Fruit fly (Drosophila melanogaster) whole organism, embryonic: ENCODE data around the gene Xport-B.

ENCODE experiments used
- Abd-B ChIP-seq: fragments of 200-800 bp; sonication (Bioruptor generic); optimal IDR thresholded peaks from 2 replicates; lab custom pipeline; 2018; ENCODE audit warnings: missing biosample characterization, mild to moderate bottlenecking, missing genetic modification characterization, moderate library complexity
- Adf1 ChIP-seq: fragments of 200-800 bp; sonication (Bioruptor generic); IDR thresholded peaks from 2 replicates; pipeline ENCODE4 v1.3.6; 2022; ENCODE audit warnings: missing biosample characterization, missing genetic modification characterization
- Antp ChIP-seq: fragments of 200-800 bp; sonication (Bioruptor generic); optimal IDR thresholded peaks from 3 replicates; lab custom pipeline; 2016; ENCODE audit warnings: missing biosample characterization, missing genetic modification characterization
- BtbVII ChIP-seq: fragments of 200-800 bp; sonication (Bioruptor generic); optimal IDR thresholded peaks from 3 replicates; lab custom pipeline; 2017; ENCODE audit warnings: missing biosample characterization, mild to moderate bottlenecking, missing genetic modification characterization
- CG1024 ChIP-seq: fragments of 200-800 bp; sonication (Bioruptor generic); IDR thresholded peaks from 2 replicates; pipeline ENCODE4 v1.3.6; 2022; ENCODE audit warnings: missing biosample characterization, missing genetic modification characterization
- CG10979 ChIP-seq: fragments of 200-800 bp; sonication (Bioruptor generic); optimal IDR thresholded peaks from 2 replicates; lab custom pipeline; 2018; ENCODE audit warnings: missing biosample characterization, mild to moderate bottlenecking, missing genetic modification characterization, moderate library complexity
- CG11085 ChIP-seq: fragments of 200-800 bp; sonication (Bioruptor generic); IDR thresholded peaks from 2 replicates; pipeline ENCODE4 v1.3.6; 2022; ENCODE audit warnings: missing biosample characterization, missing genetic modification characterization
- CG11398 ChIP-seq: fragments of 200-800 bp; sonication (Bioruptor generic); optimal IDR thresholded peaks from 2 replicates; lab custom pipeline; 2016; ENCODE audit warnings: missing biosample characterization, missing genetic modification characterization
- CG11456 ChIP-seq: fragments of 200-800 bp; sonication (Bioruptor generic); IDR thresholded peaks from 3 replicates; pipeline ENCODE4 v1.3.6; 2022; ENCODE audit warnings: missing biosample characterization, missing genetic modification characterization
- CG11723 ChIP-seq: fragments of 200-800 bp; sonication (Bioruptor generic); optimal IDR thresholded peaks from 2 replicates; lab custom pipeline; 2017; ENCODE audit warnings: missing biosample characterization, mild to moderate bottlenecking, missing genetic modification characterization
- CG13775 ChIP-seq: fragments of 200-800 bp; sonication (Bioruptor generic); optimal IDR thresholded peaks from 3 replicates; lab custom pipeline; 2017; ENCODE audit warnings: missing biosample characterization, mild to moderate bottlenecking, missing genetic modification characterization
- CG14050 ChIP-seq: fragments of 200-800 bp; sonication (Bioruptor generic); IDR thresholded peaks from 3 replicates; pipeline ENCODE4 v1.3.6; 2022; ENCODE audit warnings: missing biosample characterization, missing genetic modification characterization
- CG14710 ChIP-seq: fragments of 200-800 bp; sonication (Bioruptor generic); optimal IDR thresholded peaks from 3 replicates; lab custom pipeline; 2019; ENCODE audit warnings: missing biosample characterization, mild to moderate bottlenecking, missing genetic modification characterization, moderate library complexity
- CG16779 ChIP-seq: fragments of 200-800 bp; sonication (Bioruptor generic); IDR thresholded peaks from 2 replicates; pipeline ENCODE4 v1.3.6; 2022; ENCODE audit warnings: missing biosample characterization, missing genetic modification characterization
- CG16863 ChIP-seq: fragments of 200-800 bp; sonication (Bioruptor generic); optimal IDR thresholded peaks from 3 replicates; lab custom pipeline; 2016; ENCODE audit warnings: missing biosample characterization, missing genetic modification characterization
- CG30403 ChIP-seq: fragments of 200-800 bp; sonication (Bioruptor generic); optimal IDR thresholded peaks from 3 replicates; lab custom pipeline; 2016; ENCODE audit warnings: missing biosample characterization, missing genetic modification characterization
- CG4282 ChIP-seq: fragments of 200-800 bp; sonication (Bioruptor generic); optimal IDR thresholded peaks from 2 replicates; lab custom pipeline; 2016; ENCODE audit warnings: missing biosample characterization, missing genetic modification characterization
- CG4617 ChIP-seq: fragments of 200-800 bp; sonication (Bioruptor generic); optimal IDR thresholded peaks from 3 replicates; lab custom pipeline; 2016; ENCODE audit warnings: missing biosample characterization, missing genetic modification characterization, borderline replicate concordance
- CG7372 ChIP-seq: fragments of 200-800 bp; sonication (Bioruptor generic); IDR thresholded peaks from 2 replicates; pipeline ENCODE4 v1.3.6; 2022; ENCODE audit warnings: missing biosample characterization, missing genetic modification characterization
- CkIIα-i1 ChIP-seq: fragments of 200-800 bp; sonication (Bioruptor generic); IDR thresholded peaks from 2 replicates; pipeline ENCODE4 v1.3.6; 2022; ENCODE audit warnings: missing biosample characterization, missing genetic modification characterization
- Drgx ChIP-seq: fragments of 200-800 bp; sonication (Bioruptor generic); IDR thresholded peaks from 2 replicates; pipeline ENCODE4 v1.3.6; 2022; ENCODE audit warnings: missing biosample characterization, missing genetic modification characterization
- E2f2 ChIP-seq: fragments of 200-800 bp; sonication (Bioruptor generic); IDR thresholded peaks from 2 replicates; pipeline ENCODE4 v1.3.6; 2022; ENCODE audit warnings: missing biosample characterization, missing genetic modification characterization
- HLH3B ChIP-seq: fragments of 200-800 bp; sonication (Bioruptor generic); IDR thresholded peaks from 2 replicates; pipeline ENCODE4 v1.3.6; 2022; ENCODE audit warnings: missing biosample characterization, missing genetic modification characterization
- Hr3 ChIP-seq: fragments of 200-800 bp; sonication (Bioruptor generic); optimal IDR thresholded peaks from 3 replicates; lab custom pipeline; 2016; ENCODE audit warnings: missing biosample characterization, missing genetic modification characterization
- Mad ChIP-seq: fragments of 200-800 bp; sonication (Bioruptor generic); optimal IDR thresholded peaks from 2 replicates; lab custom pipeline; 2016; ENCODE audit warnings: missing biosample characterization, missing genetic modification characterization
- Mrtf ChIP-seq: fragments of 200-800 bp; sonication (Bioruptor generic); IDR thresholded peaks from 3 replicates; pipeline ENCODE4 v1.3.6; 2022; ENCODE audit warnings: missing biosample characterization, missing genetic modification characterization
- NFAT ChIP-seq: fragments of 200-800 bp; sonication (Bioruptor generic); IDR thresholded peaks from 2 replicates; pipeline ENCODE4 v1.3.6; 2022; ENCODE audit warnings: missing biosample characterization, missing genetic modification characterization
- Rfx ChIP-seq: fragments of 200-800 bp; sonication (Bioruptor generic); IDR thresholded peaks from 2 replicates; pipeline ENCODE4 v1.3.6; 2022; ENCODE audit warnings: missing biosample characterization, missing genetic modification characterization
- Rx ChIP-seq: fragments of 200-800 bp; sonication (Bioruptor generic); IDR thresholded peaks from 2 replicates; pipeline ENCODE4 v1.3.6; 2022; ENCODE audit warnings: missing biosample characterization, missing genetic modification characterization
- Six4 ChIP-seq: fragments of 200-800 bp; sonication (Bioruptor generic); optimal IDR thresholded peaks from 2 replicates; lab custom pipeline; 2016; ENCODE audit warnings: missing biosample characterization, missing genetic modification characterization
- TFAM ChIP-seq: fragments of 200-800 bp; sonication (Bioruptor generic); optimal IDR thresholded peaks from 2 replicates; lab custom pipeline; 2017; ENCODE audit warnings: missing biosample characterization, missing genetic modification characterization, inconsistent platforms
- Trl ChIP-seq, 3 experiments: fragments of >200 bp in 2 of 3; fragments of 200-800 bp in 1 of 3; sonication (Bioruptor generic) in 1 of 3; optimal IDR thresholded peaks; 2 replicates in 1 of 3; 3 replicates in 2 of 3; lab custom pipeline; 2016 to 2017; ENCODE audit warnings: missing biosample characterization in 1 of 3, missing genetic modification characterization in 1 of 3
- Xrp1 ChIP-seq: fragments of 200-800 bp; sonication (Bioruptor generic); IDR thresholded peaks from 2 replicates; pipeline ENCODE4 v1.3.6; 2022; ENCODE audit warnings: missing biosample characterization, missing genetic modification characterization
- ash1 ChIP-seq: fragments of 200-800 bp; sonication (Bioruptor generic); optimal IDR thresholded peaks from 2 replicates; lab custom pipeline; 2018; ENCODE audit warnings: missing biosample characterization, mild to moderate bottlenecking, missing genetic modification characterization
- chif ChIP-seq, 2 experiments: fragments of 200-800 bp; sonication (Bioruptor generic); optimal IDR thresholded peaks; 3 replicates each; lab custom pipeline; 2016; ENCODE audit warnings: missing biosample characterization in 2 of 2, missing genetic modification characterization in 2 of 2
- dan ChIP-seq: fragments of 200-800 bp; sonication (Bioruptor generic); IDR thresholded peaks from 2 replicates; pipeline ENCODE4 v1.3.6; 2022; ENCODE audit warnings: missing biosample characterization, missing genetic modification characterization
- eve ChIP-seq, 2 experiments: fragments of >200 bp; optimal IDR thresholded peaks; 2 replicates each; lab custom pipeline; 2017; ENCODE audit warnings: missing biosample characterization in 2 of 2, missing genetic modification characterization in 2 of 2
- eyg ChIP-seq: fragments of 200-800 bp; sonication (Bioruptor generic); optimal IDR thresholded peaks from 3 replicates; lab custom pipeline; 2016; ENCODE audit warnings: missing biosample characterization, missing genetic modification characterization
- gsb ChIP-seq: fragments of 200-800 bp; sonication (Bioruptor generic); IDR thresholded peaks from 2 replicates; pipeline ENCODE4 v1.3.6; 2022; ENCODE audit warnings: missing biosample characterization, missing genetic modification characterization
- kay ChIP-seq: fragments of 200-800 bp; sonication (Bioruptor generic); optimal IDR thresholded peaks from 2 replicates; lab custom pipeline; 2016; ENCODE audit warnings: missing biosample characterization, missing genetic modification characterization
- ken ChIP-seq: fragments of 200-800 bp; sonication (Bioruptor generic); IDR thresholded peaks from 3 replicates; pipeline ENCODE4 v1.3.6; 2022; ENCODE audit warnings: missing biosample characterization, missing genetic modification characterization
- kni ChIP-seq: fragments of 200-800 bp; sonication (Bioruptor generic); optimal IDR thresholded peaks from 3 replicates; lab custom pipeline; 2017; ENCODE audit warnings: mild to moderate bottlenecking, missing biosample characterization, missing genetic modification reagents, missing genetic modification characterization
- p53 ChIP-seq: fragments of 200-800 bp; sonication (Bioruptor generic); optimal IDR thresholded peaks from 2 replicates; lab custom pipeline; 2016; ENCODE audit warnings: missing biosample characterization, missing genetic modification characterization
- pros ChIP-seq: fragments of 200-800 bp; sonication (Bioruptor generic); optimal IDR thresholded peaks from 3 replicates; lab custom pipeline; 2019; ENCODE audit warnings: missing biosample characterization, mild to moderate bottlenecking, missing genetic modification characterization, moderate library complexity
- psq ChIP-seq: fragments of 200-800 bp; sonication (Bioruptor generic); optimal IDR thresholded peaks from 2 replicates; lab custom pipeline; 2017; ENCODE audit warnings: missing biosample characterization, missing genetic modification characterization
- repo ChIP-seq: fragments of 200-800 bp; sonication (Bioruptor generic); optimal IDR thresholded peaks from 2 replicates; lab custom pipeline; 2016; ENCODE audit warnings: missing biosample characterization, missing genetic modification characterization
- shn ChIP-seq: fragments of 200-800 bp; sonication (Bioruptor generic); optimal IDR thresholded peaks from 3 replicates; lab custom pipeline; 2016; ENCODE audit warnings: missing biosample characterization, missing genetic modification characterization
- stc ChIP-seq: fragments of 200-800 bp; sonication (Bioruptor generic); IDR thresholded peaks from 2 replicates; pipeline ENCODE4 v1.3.6; 2022; ENCODE audit warnings: missing biosample characterization, missing genetic modification characterization
- sug ChIP-seq: fragments of 200-800 bp; optimal IDR thresholded peaks from 2 replicates; lab custom pipeline; 2019; ENCODE audit warnings: missing biosample characterization, mild to moderate bottlenecking, missing genetic modification characterization, moderate library complexity
- z ChIP-seq: fragments of 200-800 bp; sonication (Bioruptor generic); IDR thresholded peaks from 3 replicates; pipeline ENCODE4 v1.3.6; 2022; ENCODE audit warnings: missing biosample characterization, missing genetic modification characterization

Xport-B gene

DNA sequence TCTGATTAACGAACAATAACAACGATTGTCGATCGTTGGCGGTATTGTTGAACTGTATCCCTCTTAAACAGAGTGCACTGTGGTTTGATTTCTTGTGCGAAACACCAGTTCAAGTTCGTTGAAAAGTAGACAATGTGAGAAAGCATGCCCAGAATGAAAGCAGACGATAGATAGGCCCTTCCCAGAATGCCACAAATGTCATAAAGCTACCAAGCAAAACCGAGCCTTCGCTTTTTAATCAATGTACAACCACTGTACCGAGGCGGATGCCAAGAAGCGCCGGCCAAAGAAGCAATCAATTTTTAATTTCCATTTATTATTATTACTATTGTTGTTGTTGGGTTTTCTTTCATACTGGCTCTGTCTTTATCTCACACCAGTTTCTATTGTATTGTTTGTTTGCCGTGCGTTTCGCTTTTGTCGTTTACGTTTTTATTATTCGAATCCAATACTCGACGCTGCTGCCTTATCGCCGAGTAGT is 6.3 kb downstream of the Xport-B start (continued):
- TF ChIP-seq CG11398 (GFP tag; lab: Kevin White, UChicago) (peak; percentile 51), ash1 (no peak), z (GFP tag; lab: Robert Waterston, UW) (no peak; the same call in 2 of the 3 replicates), dan (GFP tag; lab: Robert Waterston, UW) (no peak), Rx (peak; percentile 81), CG1024 (GFP tag; lab: Robert Waterston, UW) (peak; percentile 68; the same call in 1 of the 2 replicates), E2f2 (GFP tag; lab: Robert Waterston, UW) (peak; percentile 73), ken (GFP tag; lab: Robert Waterston, UW) (peak; percentile 87), chif (GFP tag; optimal IDR thresholded peaks at IDR 0.05; lab: Kevin White, UChicago) (peak; percentile 77 to 86), Six4 (GFP tag; lab: Kevin White, UChicago) (peak; percentile 79), CG11723 (GFP tag; lab: Kevin White, UChicago) (peak; percentile 38), CG11456 (GFP tag; lab: Robert Waterston, UW) (peak; percentile 87), CG14050 (peak; percentile 84), Rfx (GFP tag; lab: Robert Waterston, UW) (peak; percentile 93)
- TF ChIP-seq, all 482 proteins: peak for 377

DNA sequence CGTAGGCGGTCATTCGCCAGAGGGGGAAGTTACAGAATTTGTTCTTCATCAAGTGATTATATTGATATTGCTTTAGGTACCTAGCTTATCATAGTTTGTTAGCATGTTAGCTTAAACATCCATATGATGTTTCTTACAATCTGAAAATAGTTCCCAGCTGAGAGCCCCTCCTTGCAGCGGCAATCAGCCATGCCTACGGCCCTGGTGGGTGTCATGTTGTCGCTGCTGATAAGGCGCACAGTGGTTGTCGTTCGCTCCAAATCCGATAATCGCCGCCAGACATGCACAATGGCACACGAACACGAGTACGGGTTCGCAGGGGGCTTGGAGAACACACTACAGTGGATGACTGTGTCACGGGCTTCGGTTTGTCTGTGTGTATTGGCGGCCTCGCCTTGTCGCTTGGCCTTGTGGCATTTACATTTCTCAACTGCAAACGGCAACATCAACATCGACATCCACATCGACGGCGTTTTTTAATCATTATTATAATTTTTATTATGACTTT is 9.2 kb downstream of the Xport-B start:
- peak; percentile 70 for TF ChIP-seq Mad (GFP tag; lab: Kevin White, UChicago)
- TF ChIP-seq Trl (optimal IDR thresholded peaks at IDR 0.05; lab: Kevin White, UChicago) = no peak
- TF ChIP-seq Trl (GFP tag; optimal IDR thresholded peaks at IDR 0.05; lab: Kevin White, UChicago) = peak; percentile 76
- peak; percentile 74 for TF ChIP-seq CG13775 (GFP tag; lab: Kevin White, UChicago)
- peak; percentile 89 for TF ChIP-seq Xrp1 (GFP tag; lab: Robert Waterston, UW)
- TF ChIP-seq CG7372 (GFP tag; lab: Robert Waterston, UW) = peak; percentile 44; the same call in 1 of the 2 replicates
- TF ChIP-seq CG30403 (GFP tag; lab: Kevin White, UChicago) = peak; percentile 77
- TF ChIP-seq CG16779 (GFP tag; lab: Robert Waterston, UW) = peak; percentile 75; the same call in 1 of the 2 replicates
- peak; percentile 76 for TF ChIP-seq shn (GFP tag; lab: Kevin White, UChicago)
- peak; percentile 70 for TF ChIP-seq gsb (GFP tag; lab: Robert Waterston, UW)
- peak; percentile 79 for TF ChIP-seq Antp (GFP tag; lab: Kevin White, UChicago)
- no peak for TF ChIP-seq eve (GFP tag; optimal IDR thresholded peaks at IDR 0.05; lab: Kevin White, UChicago)
- TF ChIP-seq sug (tag; lab: Kevin White, UChicago) = peak; percentile 98
- TF ChIP-seq CkIIα-i1 (GFP tag; lab: Robert Waterston, UW) = no peak
- no peak for TF ChIP-seq TFAM (GFP tag; lab: Kevin White, UChicago)
- TF ChIP-seq HLH3B (GFP tag; lab: Robert Waterston, UW) = peak; percentile 76
- no peak for TF ChIP-seq p53 (GFP tag; lab: Kevin White, UChicago)
- TF ChIP-seq kni (GFP tag; lab: Kevin White, UChicago) = no peak
- peak; percentile 81 for TF ChIP-seq stc (GFP tag; lab: Robert Waterston, UW)
- peak; percentile 6 for TF ChIP-seq CG14710
- TF ChIP-seq CG16863 (GFP tag; lab: Kevin White, UChicago) = peak; percentile 82
- peak; percentile 40 for TF ChIP-seq kay (GFP tag; lab: Kevin White, UChicago)
- TF ChIP-seq psq (GFP tag; lab: Kevin White, UChicago) = no peak
- TF ChIP-seq BtbVII (GFP tag; lab: Kevin White, UChicago) = peak; percentile 80
- no peak for TF ChIP-seq pros
- peak; percentile 64 for TF ChIP-seq Adf1 (GFP tag; lab: Robert Waterston, UW)
- peak; percentile 78 for TF ChIP-seq Abd-B (GFP tag; lab: Kevin White, UChicago)
- peak; percentile 62 for TF ChIP-seq CG10979 (tag; lab: Kevin White, UChicago)
- TF ChIP-seq CG11085 (GFP tag; lab: Robert Waterston, UW) = no peak
- TF ChIP-seq Mrtf (GFP tag; lab: Robert Waterston, UW) = peak; percentile 83
- TF ChIP-seq CG4617 = peak; percentile 31
- peak; percentile 69 for TF ChIP-seq CG4282 (GFP tag; lab: Kevin White, UChicago)
- TF ChIP-seq repo (GFP tag; lab: Kevin White, UChicago) = no peak
- peak; percentile 84 for TF ChIP-seq Drgx (GFP tag; lab: Robert Waterston, UW)
- TF ChIP-seq NFAT = peak; percentile 74
- peak; percentile 27 for TF ChIP-seq eyg
- TF ChIP-seq Hr3 (GFP tag; lab: Kevin White, UChicago) = peak; percentile 67
